Fruit fly (Drosophila melanogaster) whole organism: ENCODE data around the gene CG44198.

ENCODE experiments used
- CG8478 ChIP-seq: fragments of >200 bp; optimal IDR thresholded peaks from 2 replicates; lab custom pipeline; 2018; ENCODE audit warnings: inconsistent platforms
- Dll ChIP-seq: fragments of >200 bp; optimal IDR thresholded peaks from 2 replicates; lab custom pipeline; 2017
- EcR ChIP-seq, 2 experiments: fragments of >200 bp; optimal IDR thresholded peaks; 2 replicates each; lab custom pipeline; 2017; ENCODE audit warnings: missing biosample characterization in 2 of 2, missing genetic modification characterization in 2 of 2, missing genetic modification reagents in 2 of 2
- pan ChIP-seq: fragments of >200 bp; optimal IDR thresholded peaks from 2 replicates; lab custom pipeline; 2017
- psq ChIP-seq: fragments of >200 bp; optimal IDR thresholded peaks from 2 replicates; lab custom pipeline; 2017
- usp ChIP-seq: fragments of >200 bp; optimal IDR thresholded peaks from 2 replicates; lab custom pipeline; 2017; ENCODE audit warnings: missing biosample characterization, missing genetic modification characterization, mixed read lengths

CG44198 gene

dm6 chr2L:13142803-13143202, 23.9 kb upstream of the CG44198 start, which contains the start of gene CG9928:
CG9928 (minus strand) TSS chr2L:13142903.
- TF ChIP-seq Dll (lab: Kevin White, UChicago) = no peak
- no peak for TF ChIP-seq usp (GFP tag; lab: Kevin White, UChicago)
- no peak for TF ChIP-seq psq (lab: Kevin White, UChicago)
- TF ChIP-seq pan (lab: Kevin White, UChicago) = no peak
- TF ChIP-seq CG8478 = no peak
- TF ChIP-seq EcR (GFP tag; optimal IDR thresholded peaks at IDR 0.05; lab: Kevin White, UChicago) = no peak

- TF ChIP-seq EcR (GFP tag; optimal IDR thresholded peaks at IDR 0.05; lab: Kevin White, UChicago) = no peak
- TF ChIP-seq Dll (lab: Kevin White, UChicago) = no peak
- no peak for TF ChIP-seq usp (GFP tag; lab: Kevin White, UChicago)
- TF ChIP-seq pan (lab: Kevin White, UChicago) = no peak
- TF ChIP-seq CG8478 = no peak
- no peak for TF ChIP-seq psq (lab: Kevin White, UChicago)
Observed at dm6 chr2L:13140891-13141290, 22.0 kb upstream of the CG44198 start.

- TF ChIP-seq pan (lab: Kevin White, UChicago) (no peak), CG8478 (no peak), usp (GFP tag; lab: Kevin White, UChicago) (no peak), psq (lab: Kevin White, UChicago) (no peak), EcR (GFP tag; optimal IDR thresholded peaks at IDR 0.05; lab: Kevin White, UChicago) (no peak), Dll (lab: Kevin White, UChicago) (no peak)
Observed at dm6 chr2L:13135929-13136328, 17.0 kb upstream of the CG44198 start.

dm6 chr2L:13130291-13130690, 11.4 kb upstream of the CG44198 start, which contains the start of gene CG5122:
CG5122 (plus strand) TSS chr2L:13130591.
- TF ChIP-seq CG8478 (no peak), Dll (lab: Kevin White, UChicago) (no peak), pan (lab: Kevin White, UChicago) (no peak), usp (GFP tag; lab: Kevin White, UChicago) (no peak), EcR (GFP tag; optimal IDR thresholded peaks at IDR 0.05; lab: Kevin White, UChicago) (no peak), psq (lab: Kevin White, UChicago) (no peak)

- TF ChIP-seq Dll (lab: Kevin White, UChicago) = no peak
- TF ChIP-seq psq (lab: Kevin White, UChicago) = no peak
- no peak for TF ChIP-seq pan (lab: Kevin White, UChicago)
- no peak for TF ChIP-seq usp (GFP tag; lab: Kevin White, UChicago)
- no peak for TF ChIP-seq CG8478
- no peak for TF ChIP-seq EcR (GFP tag; optimal IDR thresholded peaks at IDR 0.05; lab: Kevin White, UChicago)
Observed at dm6 chr2L:13122526-13122925, 3.6 kb upstream of the CG44198 start.

- TF ChIP-seq EcR (GFP tag; optimal IDR thresholded peaks at IDR 0.05; lab: Kevin White, UChicago) = no peak
- no peak for TF ChIP-seq psq (lab: Kevin White, UChicago)
- no peak for TF ChIP-seq usp (GFP tag; lab: Kevin White, UChicago)
- no peak for TF ChIP-seq Dll (lab: Kevin White, UChicago)
- TF ChIP-seq CG8478 = no peak
- no peak for TF ChIP-seq pan (lab: Kevin White, UChicago)
Observed at dm6 chr2L:13116738-13117137, 2.2 kb downstream of the CG44198 start.

- TF ChIP-seq Dll (lab: Kevin White, UChicago) = no peak
- no peak for TF ChIP-seq EcR (GFP tag; optimal IDR thresholded peaks at IDR 0.05; lab: Kevin White, UChicago)
- TF ChIP-seq psq (lab: Kevin White, UChicago) = no peak
- TF ChIP-seq CG8478 = no peak
- no peak for TF ChIP-seq pan (lab: Kevin White, UChicago)
- no peak for TF ChIP-seq usp (GFP tag; lab: Kevin White, UChicago)
Observed at dm6 chr2L:13113580-13113979, 5.4 kb downstream of the CG44198 start.

dm6 chr2L:13106507-13106906, 12.4 kb downstream of the CG44198 start, which contains the start of gene Ttc30:
Ttc30 (plus strand) TSS chr2L:13106807.
- TF ChIP-seq EcR (GFP tag; optimal IDR thresholded peaks at IDR 0.05; lab: Kevin White, UChicago) = no peak

dm6 chr2L:13104800-13105199, 14.1 kb downstream of the CG44198 start:
- TF ChIP-seq pan (lab: Kevin White, UChicago) (no peak), Dll (lab: Kevin White, UChicago) (no peak), usp (GFP tag; lab: Kevin White, UChicago) (no peak)

- no peak for TF ChIP-seq usp (GFP tag; lab: Kevin White, UChicago)
- TF ChIP-seq CG8478 = no peak
- no peak for TF ChIP-seq Dll (lab: Kevin White, UChicago)
Observed at dm6 chr2L:13101477-13101876, 17.5 kb downstream of the CG44198 start.

dm6 chr2L:13098301-13098700, 20.6 kb downstream of the CG44198 start:
- no peak for TF ChIP-seq psq (lab: Kevin White, UChicago)
- TF ChIP-seq CG8478 = no peak
- TF ChIP-seq Dll (lab: Kevin White, UChicago) = no peak
- TF ChIP-seq usp (GFP tag; lab: Kevin White, UChicago) = no peak
- TF ChIP-seq EcR (GFP tag; optimal IDR thresholded peaks at IDR 0.05; lab: Kevin White, UChicago) = no peak
- TF ChIP-seq pan (lab: Kevin White, UChicago) = no peak

- TF ChIP-seq EcR (GFP tag; optimal IDR thresholded peaks at IDR 0.05; lab: Kevin White, UChicago) (no peak), psq (lab: Kevin White, UChicago) (no peak), pan (lab: Kevin White, UChicago) (no peak), usp (GFP tag; lab: Kevin White, UChicago) (no peak), CG8478 (no peak), Dll (lab: Kevin White, UChicago) (no peak)
Observed at dm6 chr2L:13097200-13097599, 21.7 kb downstream of the CG44198 start.

dm6 chr2L:13095805-13096204, 23.1 kb downstream of the CG44198 start:
- TF ChIP-seq Dll (lab: Kevin White, UChicago) (no peak), pan (lab: Kevin White, UChicago) (no peak), EcR (GFP tag; optimal IDR thresholded peaks at IDR 0.05; lab: Kevin White, UChicago) (no peak), usp (GFP tag; lab: Kevin White, UChicago) (no peak)
